Fruit fly (Drosophila melanogaster): ENCODE measurements around the gene CG2926.

dm6 chr3R:5601044-5601523 is 12.9 kb upstream of the CG2926 start, which contains the start of the genes kra and SecS:
- no peak for TF ChIP-seq CG8478 (optimal IDR thresholded peaks at IDR 0.05)
- peak; percentile 23 to 48 for TF ChIP-seq CTCF (optimal IDR thresholded peaks at IDR 0.05)

Data from S2 (cell line).